Fruit fly (Drosophila melanogaster): Measurements from ENCODE around the gene CG32371.

DNA sequence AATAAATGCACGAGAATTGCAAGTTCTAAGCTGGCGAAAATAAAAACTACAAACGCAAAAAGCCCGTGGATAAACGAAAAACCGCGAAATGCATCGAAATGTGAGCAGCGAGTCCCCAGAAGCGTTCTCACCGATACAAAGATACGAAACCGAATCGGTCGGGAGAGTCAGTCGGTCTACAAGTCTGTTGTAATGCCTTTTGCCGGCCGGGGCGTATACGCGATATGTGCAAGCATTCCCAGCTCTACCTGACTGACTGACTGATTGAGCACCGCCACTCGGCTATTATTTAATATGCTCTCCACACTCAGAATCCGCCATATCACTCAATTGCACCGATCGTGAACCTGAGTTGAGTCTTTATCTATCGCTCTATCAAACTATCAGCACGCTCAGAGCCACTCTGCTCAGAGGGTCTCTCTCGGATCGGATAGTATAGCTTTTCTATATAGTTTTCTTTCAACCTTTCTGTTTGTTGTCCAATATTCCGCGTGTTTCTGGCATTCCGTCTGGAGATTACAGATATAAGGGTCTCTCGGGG is 7.3 kb upstream of the CG32371 start, which contains the start of gene Clk:
- TF ChIP-seq D1 (tag; optimal IDR thresholded peaks at IDR 0.05): no peak
- TF ChIP-seq EcR (GFP tag; optimal IDR thresholded peaks at IDR 0.05): no peak
- TF ChIP-seq CG8301 (tag; optimal IDR thresholded peaks at IDR 0.05): no peak
- no peak for TF ChIP-seq CG13204 (GFP tag; optimal IDR thresholded peaks at IDR 0.05)
- TF ChIP-seq CG15710 (tag; optimal IDR thresholded peaks at IDR 0.05): no peak
- TF ChIP-seq CG32121 (GFP tag; IDR thresholded peaks at IDR 0.05): no peak
- TF ChIP-seq CG17806 (tag; optimal IDR thresholded peaks at IDR 0.05): no peak
- TF ChIP-seq Snoo (tag; optimal IDR thresholded peaks at IDR 0.05): no peak

Measured in whole organism, pupa.